Fruit fly (Drosophila melanogaster): ENCODE results near the gene Top2.

Gene Top2

dm6 chr2L:19413118-19413893 lies 40.0 kb downstream of the Top2 start (continued):
- no peak for TF ChIP-seq nau (GFP tag; optimal IDR thresholded peaks at IDR 0.05)
- TF ChIP-seq esg (GFP tag; conservative IDR thresholded peaks at IDR 0.05): no peak
- TF ChIP-seq CG15011 (GFP tag; optimal IDR thresholded peaks at IDR 0.05): no peak
- peak; percentile 18 for TF ChIP-seq dmrt99B (tag; optimal IDR thresholded peaks at IDR 0.05)
- TF ChIP-seq Doc3 (GFP tag; IDR thresholded peaks at IDR 0.05; ENCODE audit: partially characterized antibody): no peak
- TF ChIP-seq CG2712 (tag; optimal IDR thresholded peaks at IDR 0.05): peak; percentile 13
- TF ChIP-seq CG17359 (tag; optimal IDR thresholded peaks at IDR 0.05): no peak
- TF ChIP-seq hbn (GFP tag; IDR thresholded peaks at IDR 0.05; ENCODE audit: partially characterized antibody): no peak
- TF ChIP-seq repo (GFP tag; optimal IDR thresholded peaks at IDR 0.05): no peak
- TF ChIP-seq CG3281 (GFP tag; optimal IDR thresholded peaks at IDR 0.05): no peak
- TF ChIP-seq CG13424 (tag; optimal IDR thresholded peaks at IDR 0.05): no peak
- TF ChIP-seq slou (GFP tag; optimal IDR thresholded peaks at IDR 0.05): no peak
- TF ChIP-seq gem (tag; optimal IDR thresholded peaks at IDR 0.05): peak; percentile 32
- no peak for TF ChIP-seq CG12744 (GFP tag; optimal IDR thresholded peaks at IDR 0.05)
- TF ChIP-seq Elba2 (GFP tag; optimal IDR thresholded peaks at IDR 0.05): peak; percentile 2
- TF ChIP-seq sna (GFP tag; IDR thresholded peaks at IDR 0.05; ENCODE audit: partially characterized antibody): no peak
- TF ChIP-seq chm (GFP tag; IDR thresholded peaks at IDR 0.05): no peak
- TF ChIP-seq Hr3 (GFP tag; optimal IDR thresholded peaks at IDR 0.05): no peak
- TF ChIP-seq nmo (GFP tag; optimal IDR thresholded peaks at IDR 0.05): no peak
- no peak for TF ChIP-seq insv (GFP tag; optimal IDR thresholded peaks at IDR 0.05)
- TF ChIP-seq CG4404 (GFP tag; IDR thresholded peaks at IDR 0.05): no peak
- TF ChIP-seq CG5245 (GFP tag; optimal IDR thresholded peaks at IDR 0.05): no peak
- no peak for TF ChIP-seq CG6854 (GFP tag; optimal IDR thresholded peaks at IDR 0.05)
- TF ChIP-seq CG31224 (GFP tag; IDR thresholded peaks at IDR 0.05): no peak
- no peak for TF ChIP-seq trem (tag; optimal IDR thresholded peaks at IDR 0.05)
- peak; percentile 15 for TF ChIP-seq Sox102F (GFP tag; optimal IDR thresholded peaks at IDR 0.05)
- TF ChIP-seq CG2875 (GFP tag; optimal IDR thresholded peaks at IDR 0.05): no peak
- no peak for TF ChIP-seq usp (GFP tag; optimal IDR thresholded peaks at IDR 0.05)
- no peak for TF ChIP-seq CG7786 (GFP tag; optimal IDR thresholded peaks at IDR 0.05)
- no peak for TF ChIP-seq CG1529 (GFP tag; optimal IDR thresholded peaks at IDR 0.05)
- TF ChIP-seq sd (tag; optimal IDR thresholded peaks at IDR 0.05): no peak
- no peak for TF ChIP-seq CG34376 (GFP tag; optimal IDR thresholded peaks at IDR 0.05)
- TF ChIP-seq Mad (GFP tag; optimal IDR thresholded peaks at IDR 0.05): no peak
- TF ChIP-seq Awh (GFP tag; IDR thresholded peaks at IDR 0.05): no peak
- no peak for TF ChIP-seq CG9437 (GFP tag; optimal IDR thresholded peaks at IDR 0.05)
- no peak for TF ChIP-seq ap (GFP tag; IDR thresholded peaks at IDR 0.05)
- TF ChIP-seq wdn (GFP tag; IDR thresholded peaks at IDR 0.05): no peak
- TF ChIP-seq CG1647 (GFP tag; optimal IDR thresholded peaks at IDR 0.05): no peak
- TF ChIP-seq sens (GFP tag): peak; percentile 56
- no peak for TF ChIP-seq exex (tag; optimal IDR thresholded peaks at IDR 0.05)
- TF ChIP-seq grau (tag; optimal IDR thresholded peaks at IDR 0.05): peak; percentile 77
- TF ChIP-seq CG4424 (GFP tag; optimal IDR thresholded peaks at IDR 0.05): no peak
- no peak for TF ChIP-seq CG6683 (GFP tag; optimal IDR thresholded peaks at IDR 0.05)
- no peak for TF ChIP-seq CG2120 (GFP tag; optimal IDR thresholded peaks at IDR 0.05)
- TF ChIP-seq ERR (GFP tag; optimal IDR thresholded peaks at IDR 0.05): no peak
- no peak for TF ChIP-seq CG34422 (GFP tag; IDR thresholded peaks at IDR 0.05)
- no peak for TF ChIP-seq Nf-YA (GFP tag; IDR thresholded peaks at IDR 0.05)
- TF ChIP-seq CG31365 (tag; optimal IDR thresholded peaks at IDR 0.05): no peak
- no peak for TF ChIP-seq CG10321 (GFP tag; IDR thresholded peaks at IDR 0.05)
- TF ChIP-seq fru (optimal IDR thresholded peaks at IDR 0.05): no peak
- 0 out of 3 replicates have a peak, but pooled peaks have one; percentile 24 for TF ChIP-seq CG17361 (GFP tag; IDR thresholded peaks at IDR 0.05)

All from whole organism, embryonic.